Fruit fly (Drosophila melanogaster) whole organism, embryonic: ENCODE data around the gene defl.

Source experiments
- B-H1 ChIP-seq: fragments of 200-800 bp; sonication (Bioruptor generic); IDR thresholded peaks from 3 replicates; pipeline ENCODE4 v1.3.6; 2022; ENCODE audit warnings: missing biosample characterization, missing genetic modification characterization
- BEAF-32 ChIP-seq: fragments of 200-800 bp; sonication (Bioruptor generic); optimal IDR thresholded peaks from 3 replicates; lab custom pipeline; 2017; ENCODE audit warnings: missing biosample characterization, missing genetic modification characterization, mild to moderate bottlenecking, moderate library complexity, missing genetic modification reagents
- CG11093 ChIP-seq: fragments of 200-800 bp; sonication (Bioruptor generic); IDR thresholded peaks from 3 replicates; pipeline ENCODE4 v1.3.6; 2022; ENCODE audit warnings: missing biosample characterization, missing genetic modification characterization
- CG11456 ChIP-seq: fragments of 200-800 bp; sonication (Bioruptor generic); IDR thresholded peaks from 3 replicates; pipeline ENCODE4 v1.3.6; 2022; ENCODE audit warnings: missing biosample characterization, missing genetic modification characterization
- CG13123 ChIP-seq: fragments of 200-800 bp; sonication (Bioruptor generic); optimal IDR thresholded peaks from 2 replicates; lab custom pipeline; 2016; ENCODE audit warnings: missing biosample characterization, missing genetic modification characterization
- CG15479 ChIP-seq: fragments of 200-800 bp; sonication (Bioruptor generic); optimal IDR thresholded peaks from 3 replicates; lab custom pipeline; 2019; ENCODE audit warnings: missing biosample characterization, mild to moderate bottlenecking, missing genetic modification characterization, moderate library complexity
- CG17568 ChIP-seq: fragments of 200-800 bp; sonication (Bioruptor generic); optimal IDR thresholded peaks from 2 replicates; lab custom pipeline; 2018; ENCODE audit warnings: missing biosample characterization, mild to moderate bottlenecking, missing genetic modification characterization, moderate library complexity
- CG30020 ChIP-seq: fragments of 200-800 bp; optimal IDR thresholded peaks from 2 replicates; lab custom pipeline; 2019; ENCODE audit warnings: missing biosample characterization, mild to moderate bottlenecking, missing genetic modification characterization, moderate library complexity
- CG33557 ChIP-seq: fragments of 200-800 bp; sonication (Bioruptor generic); optimal IDR thresholded peaks from 2 replicates; lab custom pipeline; 2019; ENCODE audit warnings: missing biosample characterization, mild to moderate bottlenecking, missing genetic modification characterization, moderate library complexity
- CG34224 ChIP-seq: fragments of 200-800 bp; sonication (Bioruptor generic); IDR thresholded peaks from 3 replicates; pipeline ENCODE4 v1.3.6; 2022; ENCODE audit warnings: missing biosample characterization, missing genetic modification characterization; ENCODE audit not compliant: partially characterized antibody
- CG6683 ChIP-seq: fragments of 200-800 bp; sonication (Bioruptor generic); optimal IDR thresholded peaks from 2 replicates; lab custom pipeline; 2017; ENCODE audit warnings: missing biosample characterization, mild to moderate bottlenecking, missing genetic modification characterization, missing genetic modification reagents
- CG7963 ChIP-seq: fragments of 200-800 bp; sonication (Bioruptor generic); IDR thresholded peaks from 3 replicates; pipeline ENCODE4 v1.3.6; 2022; ENCODE audit warnings: missing biosample characterization, missing genetic modification characterization; ENCODE audit not compliant: partially characterized antibody
- CG8089 ChIP-seq: fragments of 200-800 bp; sonication (Bioruptor generic); optimal IDR thresholded peaks from 3 replicates; lab custom pipeline; 2016; ENCODE audit warnings: missing biosample characterization, missing genetic modification characterization
- CG8359 ChIP-seq: fragments of 200-800 bp; sonication (Bioruptor generic); optimal IDR thresholded peaks from 2 replicates; lab custom pipeline; 2017; ENCODE audit warnings: missing biosample characterization, mild to moderate bottlenecking, missing genetic modification characterization, borderline replicate concordance
- CG9727 ChIP-seq: fragments of 200-800 bp; sonication (Bioruptor generic); optimal IDR thresholded peaks from 3 replicates; lab custom pipeline; 2017; ENCODE audit warnings: missing biosample characterization, mild to moderate bottlenecking, missing genetic modification characterization
- D19A ChIP-seq: fragments of 200-800 bp; optimal IDR thresholded peaks from 3 replicates; lab custom pipeline; 2019; ENCODE audit warnings: missing biosample characterization, mild to moderate bottlenecking, missing genetic modification characterization, moderate library complexity
- Eip74EF ChIP-seq, 2 experiments: fragments of 200-800 bp in 1 of 2; fragments of >200 bp in 1 of 2; sonication (Bioruptor generic) in 1 of 2; optimal IDR thresholded peaks; 2 replicates each; lab custom pipeline; 2017 to 2019; ENCODE audit warnings: missing biosample characterization in 2 of 2, missing genetic modification characterization in 2 of 2, mild to moderate bottlenecking in 1 of 2, moderate library complexity in 1 of 2
- Hr51 ChIP-seq, 2 experiments: fragments of 200-800 bp; sonication (Bioruptor generic); optimal IDR thresholded peaks; 2 replicates in 1 of 2; 3 replicates in 1 of 2; lab custom pipeline; 2016 to 2018; ENCODE audit warnings: missing biosample characterization in 2 of 2, missing genetic modification characterization in 2 of 2, mild to moderate bottlenecking in 1 of 2, moderate library complexity in 1 of 2
- MTF-1 ChIP-seq: fragments of 200-800 bp; sonication (Bioruptor generic); optimal IDR thresholded peaks from 2 replicates; lab custom pipeline; 2018; ENCODE audit warnings: missing biosample characterization, mild to moderate bottlenecking, missing genetic modification characterization, borderline replicate concordance
- Med ChIP-seq: fragments of 200-800 bp; sonication (Bioruptor generic); peaks from one replicate; lab custom pipeline; 2016; ENCODE audit warnings: missing biosample characterization, missing genetic modification characterization, mild to moderate bottlenecking, inconsistent platforms, moderate library complexity
- Mrtf ChIP-seq: fragments of 200-800 bp; sonication (Bioruptor generic); IDR thresholded peaks from 3 replicates; pipeline ENCODE4 v1.3.6; 2022; ENCODE audit warnings: missing biosample characterization, missing genetic modification characterization
- NK7.1 ChIP-seq: fragments of 200-800 bp; sonication (Bioruptor generic); optimal IDR thresholded peaks from 3 replicates; lab custom pipeline; 2016; ENCODE audit warnings: missing biosample characterization, missing genetic modification characterization
- Nf-YC ChIP-seq: fragments of 200-800 bp; optimal IDR thresholded peaks from 3 replicates; lab custom pipeline; 2019; ENCODE audit warnings: missing biosample characterization, mild to moderate bottlenecking, missing genetic modification characterization, moderate library complexity
- Oli ChIP-seq: fragments of 200-800 bp; sonication (Bioruptor generic); optimal IDR thresholded peaks from 2 replicates; lab custom pipeline; 2018; ENCODE audit warnings: missing biosample characterization, mild to moderate bottlenecking, missing genetic modification characterization, moderate library complexity
- Rfx ChIP-seq: fragments of 200-800 bp; sonication (Bioruptor generic); IDR thresholded peaks from 2 replicates; pipeline ENCODE4 v1.3.6; 2022; ENCODE audit warnings: missing biosample characterization, missing genetic modification characterization
- Sox100B ChIP-seq: fragments of 200-800 bp; sonication (Bioruptor generic); optimal IDR thresholded peaks from 3 replicates; lab custom pipeline; 2018; ENCODE audit warnings: missing biosample characterization, mild to moderate bottlenecking, missing genetic modification characterization
- Sox102F ChIP-seq: fragments of 200-800 bp; sonication (Bioruptor generic); optimal IDR thresholded peaks from 2 replicates; lab custom pipeline; 2018; ENCODE audit warnings: missing biosample characterization, mild to moderate bottlenecking, missing genetic modification characterization, moderate library complexity
- Stat92E ChIP-seq, 3 experiments: fragments of >200 bp in 2 of 3; fragments of 200-800 bp in 1 of 3; sonication (Bioruptor generic) in 1 of 3; optimal IDR thresholded peaks; 2 replicates each; lab custom pipeline; 2017 to 2019; ENCODE audit warnings: missing biosample characterization in 3 of 3, missing genetic modification characterization in 3 of 3, mild to moderate bottlenecking in 1 of 3, moderate library complexity in 1 of 3
- TFAM ChIP-seq: fragments of 200-800 bp; sonication (Bioruptor generic); optimal IDR thresholded peaks from 2 replicates; lab custom pipeline; 2017; ENCODE audit warnings: missing biosample characterization, missing genetic modification characterization, inconsistent platforms
- Taf1 ChIP-seq: fragments of 200-800 bp; sonication (Bioruptor generic); IDR thresholded peaks from 2 replicates; pipeline ENCODE4 v1.3.6; 2022; ENCODE audit warnings: missing biosample characterization, missing genetic modification characterization
- ab ChIP-seq: fragments of 200-800 bp; sonication (Bioruptor generic); optimal IDR thresholded peaks from 2 replicates; lab custom pipeline; 2016; ENCODE audit warnings: missing biosample characterization, missing genetic modification characterization
- ara ChIP-seq: fragments of 200-800 bp; sonication (Bioruptor generic); IDR thresholded peaks from 2 replicates; pipeline ENCODE4 v1.3.6; 2022; ENCODE audit warnings: missing biosample characterization, missing genetic modification characterization
- bbx ChIP-seq: fragments of 200-800 bp; sonication (Bioruptor generic); IDR thresholded peaks from 2 replicates; pipeline ENCODE4 v1.3.6; 2022; ENCODE audit warnings: missing biosample characterization, missing genetic modification characterization; ENCODE audit not compliant: partially characterized antibody
- caup ChIP-seq: fragments of 200-800 bp; sonication (Bioruptor generic); optimal IDR thresholded peaks from 3 replicates; lab custom pipeline; 2017; ENCODE audit warnings: missing biosample characterization, mild to moderate bottlenecking, missing genetic modification characterization, moderate library complexity; ENCODE audit not compliant: severe bottlenecking
- crp ChIP-seq, 2 experiments: fragments of 200-800 bp; sonication (Bioruptor generic); optimal IDR thresholded peaks; 2 replicates in 1 of 2; 3 replicates in 1 of 2; lab custom pipeline; 2017; ENCODE audit warnings: missing biosample characterization in 2 of 2, missing genetic modification characterization in 2 of 2, mild to moderate bottlenecking in 1 of 2, moderate library complexity in 1 of 2
- fd3F ChIP-seq: fragments of 200-800 bp; sonication (Bioruptor generic); optimal IDR thresholded peaks from 2 replicates; lab custom pipeline; 2018; ENCODE audit warnings: missing biosample characterization, mild to moderate bottlenecking, missing genetic modification characterization, moderate library complexity
- gfzf ChIP-seq: fragments of 200-800 bp; sonication (Bioruptor generic); optimal IDR thresholded peaks from 2 replicates; lab custom pipeline; 2016; ENCODE audit warnings: missing biosample characterization, mild to moderate bottlenecking, missing genetic modification characterization, moderate library complexity
- h ChIP-seq: fragments of >200 bp; optimal IDR thresholded peaks from 2 replicates; lab custom pipeline; 2017
- inv ChIP-seq: fragments of 200-800 bp; sonication (Bioruptor generic); IDR thresholded peaks from 2 replicates; pipeline ENCODE4 v1.3.6; 2022; ENCODE audit warnings: missing biosample characterization, missing genetic modification characterization; ENCODE audit not compliant: partially characterized antibody
- pb ChIP-seq: fragments of 200-800 bp; sonication (Bioruptor generic); optimal IDR thresholded peaks from 3 replicates; lab custom pipeline; 2016; ENCODE audit warnings: missing biosample characterization, missing genetic modification characterization
- pita ChIP-seq: fragments of 200-800 bp; sonication (Bioruptor generic); optimal IDR thresholded peaks from 2 replicates; lab custom pipeline; 2017; ENCODE audit warnings: missing biosample characterization, mild to moderate bottlenecking, missing genetic modification characterization
- pnt ChIP-seq: fragments of 200-800 bp; sonication (Bioruptor generic); optimal IDR thresholded peaks from 3 replicates; lab custom pipeline; 2016; ENCODE audit warnings: missing biosample characterization, missing genetic modification characterization
- schlank ChIP-seq: fragments of 200-800 bp; sonication (Bioruptor generic); optimal IDR thresholded peaks from 2 replicates; lab custom pipeline; 2018; ENCODE audit warnings: missing biosample characterization, mild to moderate bottlenecking, missing genetic modification characterization
- sisA ChIP-seq: fragments of 200-800 bp; sonication (Bioruptor generic); IDR thresholded peaks from 2 replicates; pipeline ENCODE4 v1.3.6; 2022; ENCODE audit warnings: missing biosample characterization, missing genetic modification characterization
- slou ChIP-seq: fragments of 200-800 bp; sonication (Bioruptor generic); optimal IDR thresholded peaks from 3 replicates; lab custom pipeline; 2016; ENCODE audit warnings: missing biosample characterization, missing genetic modification characterization
- tna ChIP-seq: fragments of 200-800 bp; sonication (Bioruptor generic); IDR thresholded peaks from 2 replicates; pipeline ENCODE4 v1.3.6; 2022; ENCODE audit warnings: missing biosample characterization, missing genetic modification characterization; ENCODE audit not compliant: partially characterized antibody
- ttk ChIP-seq: fragments of 200-800 bp; sonication (Bioruptor generic); IDR thresholded peaks from 2 replicates; pipeline ENCODE4 v2.1.2; 2022; ENCODE audit warnings: missing biosample characterization, missing genetic modification characterization
- twi ChIP-seq: fragments of 200-800 bp; optimal IDR thresholded peaks from 2 replicates; lab custom pipeline; 2019; ENCODE audit warnings: missing biosample characterization, mild to moderate bottlenecking, missing genetic modification characterization, moderate library complexity
- yki ChIP-seq: fragments of >200 bp; optimal IDR thresholded peaks from 3 replicates; lab custom pipeline; 2018

The defl gene

DNA sequence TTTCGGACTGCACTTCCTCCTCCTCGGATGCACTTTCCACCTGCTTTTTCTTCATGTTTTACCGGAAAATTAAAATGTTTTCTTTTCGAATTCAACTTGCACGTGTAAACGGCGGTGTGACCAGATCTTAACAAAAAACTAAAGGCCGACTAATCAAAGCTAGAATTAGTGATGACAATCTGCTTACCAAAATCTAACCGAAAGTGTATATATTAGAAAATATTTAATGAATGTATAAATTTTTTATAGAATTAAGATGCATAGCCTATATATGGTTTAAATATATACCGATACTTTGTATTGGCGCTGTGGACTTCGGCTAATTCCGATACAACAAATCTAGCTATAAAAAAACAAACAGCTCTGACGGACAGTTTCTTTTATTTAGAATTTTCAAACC is 4.3 kb upstream of the defl start, which contains the start of the genes CG18178 and CG14174 (continued):
- TF ChIP-seq CG34224 (GFP tag; lab: Robert Waterston, UW) (no peak), ttk (peak; percentile 49; the same call in 1 of the 2 replicates), CG8089 (GFP tag; lab: Kevin White, UChicago) (no peak), twi (tag; lab: Kevin White, UChicago) (peak; percentile 76), bbx (GFP tag; lab: Robert Waterston, UW) (no peak), h (lab: Kevin White, UChicago) (no peak), slou (GFP tag; lab: Kevin White, UChicago) (no peak), Oli (tag; lab: Kevin White, UChicago) (peak; percentile 68), CG9727 (GFP tag; lab: Kevin White, UChicago) (peak; percentile 56), Taf1 (GFP tag; lab: Robert Waterston, UW) (peak; percentile 50; the same call in 1 of the 2 replicates), crp (GFP tag; optimal IDR thresholded peaks at IDR 0.05; lab: Kevin White, UChicago) (no peak), caup (GFP tag; lab: Kevin White, UChicago) (peak; percentile 57), D19A (tag; lab: Kevin White, UChicago) (peak; percentile 61), Eip74EF (GFP tag; optimal IDR thresholded peaks at IDR 0.05; lab: Kevin White, UChicago) (no peak), gfzf (GFP tag; lab: Kevin White, UChicago) (peak; percentile 58), CG8359 (no peak), NK7.1 (no peak), CG30020 (tag; lab: Kevin White, UChicago) (peak; percentile 72), TFAM (no peak), pnt (no peak), MTF-1 (GFP tag; lab: Kevin White, UChicago) (no peak), Med (GFP tag; lab: Kevin White, UChicago) (peak; percentile 71), pita (GFP tag; lab: Kevin White, UChicago) (no peak), CG7963 (GFP tag; lab: Robert Waterston, UW) (no peak), pb (GFP tag; lab: Kevin White, UChicago) (no peak), B-H1 (GFP tag; lab: Robert Waterston, UW) (no peak; the same call in 2 of the 3 replicates), Stat92E (GFP tag; optimal IDR thresholded peaks at IDR 0.05; lab: Kevin White, UChicago) (no peak), Nf-YC (peak; percentile 82), inv (GFP tag; lab: Robert Waterston, UW) (peak; percentile 34; the same call in 1 of the 2 replicates), schlank (tag; lab: Kevin White, UChicago) (no peak), fd3F (GFP tag; lab: Kevin White, UChicago) (peak; percentile 62), Sox102F (GFP tag; lab: Kevin White, UChicago) (peak; percentile 71), Rfx (GFP tag; lab: Robert Waterston, UW) (peak; percentile 85), tna (GFP tag; lab: Robert Waterston, UW) (no peak), CG6683 (GFP tag; lab: Kevin White, UChicago) (no peak), CG17568 (no peak), CG13123 (peak; percentile 42), sisA (GFP tag; lab: Robert Waterston, UW) (peak; percentile 58), yki (lab: Kevin White, UChicago) (no peak), BEAF-32 (GFP tag; lab: Kevin White, UChicago) (peak; percentile 61), CG11456 (GFP tag; lab: Robert Waterston, UW) (no peak), Mrtf (no peak), Sox100B (GFP tag; lab: Kevin White, UChicago) (peak; percentile 73), CG11093 (no peak; the same call in 2 of the 3 replicates), Hr51 (GFP tag; optimal IDR thresholded peaks at IDR 0.05; lab: Kevin White, UChicago) (peak in 1 of 2 experiments; percentile 71), ab (GFP tag; lab: Kevin White, UChicago) (no peak), CG15479 (no peak), CG33557 (peak; percentile 73), ara (GFP tag; lab: Robert Waterston, UW) (peak; percentile 48; the same call in 1 of the 2 replicates)
